Worm (Caenorhabditis elegans): Measurements from ENCODE around the gene htz-1.

Gene htz-1

DNA sequence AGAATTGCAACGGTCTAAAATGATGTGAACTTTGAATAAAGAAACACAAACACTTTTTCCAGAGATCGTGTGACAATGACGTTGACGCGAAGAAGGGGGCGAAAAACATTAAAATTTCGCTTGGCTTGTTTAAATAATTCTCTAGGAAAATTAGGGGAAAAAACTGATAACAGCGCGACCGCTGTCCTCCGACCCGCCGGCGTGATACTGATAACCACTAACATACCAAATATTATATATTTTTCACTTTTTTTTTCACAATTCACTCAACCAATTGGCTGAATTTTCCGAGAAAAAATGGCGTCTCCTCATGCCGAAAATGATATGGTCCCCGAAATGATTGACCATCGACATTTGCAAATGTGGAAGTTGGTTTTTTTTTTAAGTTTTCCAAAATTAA, 3.8 kb downstream of the htz-1 start (continued):
- TF ChIP-seq die-1 (tag; optimal IDR thresholded peaks at IDR 0.05) (peak; percentile 18), pbrm-1 (GFP tag; IDR thresholded peaks at IDR 0.05) (0 out of 2 replicates have a peak, but pooled peaks have one; percentile 40), ceh-100 (GFP tag; IDR thresholded peaks at IDR 0.05) (0 out of 2 replicates have a peak, but pooled peaks have one; percentile 27), lin-35 (GFP tag; optimal IDR thresholded peaks at IDR 0.05) (peak in 1 of 3 experiments; percentile 50), Y95B8A.8 (GFP tag; IDR thresholded peaks at IDR 0.05) (peak; percentile 70; the same call in 1 of the 2 replicates), nhr-80 (tag; optimal IDR thresholded peaks at IDR 0.05) (peak; percentile 80), xnd-1 (tag; optimal IDR thresholded peaks at IDR 0.05) (peak; percentile 2), lin-40 (tag; optimal IDR thresholded peaks at IDR 0.05) (peak; percentile 52), T07F8.4 (tag; optimal IDR thresholded peaks at IDR 0.05) (no peak), mes-4 (tag; optimal IDR thresholded peaks at IDR 0.05) (peak; percentile 38), ceh-91 (GFP tag; IDR thresholded peaks at IDR 0.05) (peak; percentile 22), pha-4 (tag; optimal IDR thresholded peaks at IDR 0.05) (no peak), ama-1 (optimal IDR thresholded peaks at IDR 0.05) (peak; percentile 49), ama-1 (GFP tag; optimal IDR thresholded peaks at IDR 0.05) (no peak), hrde-1 (tag; optimal IDR thresholded peaks at IDR 0.05; ENCODE audit: borderline replicate concordance) (peak; percentile 51), mcd-1 (GFP tag; IDR thresholded peaks at IDR 0.05) (peak; percentile 38; the same call in 1 of the 2 replicates), hlh-26 (GFP tag; conservative IDR thresholded peaks at IDR 0.05) (no peak), snpc-3.4 (tag; optimal IDR thresholded peaks at IDR 0.05) (no peak), atf-7 (tag; optimal IDR thresholded peaks at IDR 0.05) (peak; percentile 49), nfyb-1 (GFP tag; IDR thresholded peaks at IDR 0.05) (peak; percentile 82), ztf-18 (tag; optimal IDR thresholded peaks at IDR 0.05) (peak; percentile 40), dpff-1 (tag; optimal IDR thresholded peaks at IDR 0.05) (peak; percentile 7), sptf-2 (GFP tag; optimal IDR thresholded peaks at IDR 0.05) (no peak), cebp-1 (GFP tag; IDR thresholded peaks at IDR 0.05) (no peak), cebp-1 (tag; optimal IDR thresholded peaks at IDR 0.05) (peak; percentile 56), F33H1.4 (GFP tag; IDR thresholded peaks at IDR 0.05) (peak; percentile 39), akir-1 (GFP tag; optimal IDR thresholded peaks at IDR 0.05) (no peak), hsf-1 (GFP tag; IDR thresholded peaks at IDR 0.05) (no peak; the same call in 1 of the 2 replicates), madf-6 (GFP tag; IDR thresholded peaks at IDR 0.05) (peak; percentile 46; the same call in 1 of the 2 replicates), F39B2.1 (GFP tag; IDR thresholded peaks at IDR 0.05) (no peak), attf-3 (GFP tag; conservative IDR thresholded peaks at IDR 0.05) (0 out of 2 replicates have a peak, but pooled peaks have one; percentile 9)

DNA sequence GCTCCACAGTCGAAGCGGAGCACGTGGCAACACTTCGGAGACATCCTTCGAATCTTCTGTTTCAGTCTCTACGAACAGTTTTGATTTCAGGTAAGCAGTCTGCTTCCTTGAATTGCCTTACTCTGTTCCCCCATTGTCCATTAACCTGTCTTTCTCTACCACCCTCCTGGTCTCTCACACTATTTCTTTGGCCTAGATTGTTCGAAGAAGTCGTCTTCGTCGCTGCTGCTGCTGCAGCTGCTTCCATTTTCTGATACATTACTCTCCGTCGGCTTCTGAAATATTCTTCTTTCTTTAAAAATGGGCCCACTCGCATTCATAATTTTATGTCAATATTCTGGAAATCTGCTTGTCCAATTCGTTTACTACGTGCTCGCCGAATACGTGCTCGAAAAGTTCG, 5.6 kb downstream of the htz-1 start, which contains the start of gene R08C7.1:
R08C7.1 (plus strand) TSS at position 301 of the 400 bp plus-strand sequence.
- TF ChIP-seq sdz-38 (tag; optimal IDR thresholded peaks at IDR 0.05) (no peak), hmg-1.2 (GFP tag; IDR thresholded peaks at IDR 0.05) (peak; percentile 50; the same call in 1 of the 2 replicates)

DNA sequence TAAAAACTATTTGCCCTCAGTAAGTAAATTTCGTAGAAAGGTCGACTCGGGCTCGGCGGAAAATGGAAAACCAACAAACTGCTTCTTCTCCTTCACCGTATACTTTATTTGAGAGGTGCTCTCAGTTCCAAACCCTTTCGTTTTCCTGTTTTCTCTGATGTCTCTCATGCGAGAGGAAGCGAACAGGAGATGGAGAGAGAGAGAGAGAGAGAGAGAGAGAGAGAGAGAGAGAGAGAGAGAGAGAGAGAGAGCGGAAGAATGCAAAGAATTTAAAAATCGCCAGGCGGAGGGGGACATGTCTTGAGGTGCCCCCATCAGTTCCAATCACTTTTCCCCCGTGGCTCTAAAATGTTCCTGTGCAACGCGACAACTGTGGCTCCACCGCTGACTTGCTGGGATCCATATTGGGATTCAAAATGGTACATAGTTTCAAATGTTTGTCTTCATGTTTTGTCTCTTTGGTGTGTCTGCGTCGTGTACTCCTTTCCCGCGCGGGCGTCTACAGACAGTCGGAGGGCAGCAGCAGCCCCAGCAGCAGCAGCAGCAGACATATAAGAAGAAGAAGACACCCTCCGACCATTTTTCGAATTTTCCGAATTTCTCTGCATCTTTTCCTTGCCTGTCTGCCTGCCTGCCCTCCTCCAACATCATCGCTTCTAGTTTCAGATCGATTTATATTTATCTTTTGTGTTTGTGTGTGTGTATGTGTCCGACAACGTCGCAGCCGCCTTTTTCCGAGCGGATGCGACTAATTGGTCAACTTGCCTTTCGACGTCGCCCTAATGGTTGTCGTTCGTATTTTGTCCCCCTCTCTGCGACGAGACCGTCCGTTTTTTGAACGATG, 8.5 kb downstream of the htz-1 start, which contains the start of gene R08C7.11:
R08C7.11 (minus strand) TSS at position 608 of the 844 bp plus-strand sequence.
- TF ChIP-seq tlf-1 (GFP tag; optimal IDR thresholded peaks at IDR 0.05) (no peak), akir-1 (GFP tag; optimal IDR thresholded peaks at IDR 0.05) (no peak), atf-7 (tag; optimal IDR thresholded peaks at IDR 0.05) (peak; percentile 53), let-607 (tag; optimal IDR thresholded peaks at IDR 0.05) (no peak), ceh-40 (GFP tag; IDR thresholded peaks at IDR 0.05) (no peak), cebp-2 (GFP tag; IDR thresholded peaks at IDR 0.05) (no peak), ztf-6 (GFP tag; IDR thresholded peaks at IDR 0.05) (no peak), K11D2.4 (GFP tag; IDR thresholded peaks at IDR 0.05) (no peak), efl-1 (GFP tag; optimal IDR thresholded peaks at IDR 0.05) (no peak), K12H6.12 (tag; optimal IDR thresholded peaks at IDR 0.05) (peak; percentile 5), mcd-1 (GFP tag; IDR thresholded peaks at IDR 0.05) (peak; percentile 7; the same call in 1 of the 2 replicates), zim-3 (tag; optimal IDR thresholded peaks at IDR 0.05) (no peak), F57C9.4 (tag; optimal IDR thresholded peaks at IDR 0.05) (no peak), ztf-26 (tag; optimal IDR thresholded peaks at IDR 0.05) (no peak), nfya-2 (GFP tag; IDR thresholded peaks at IDR 0.05) (no peak), hlh-26 (GFP tag; conservative IDR thresholded peaks at IDR 0.05) (no peak), aptf-2 (GFP tag; conservative IDR thresholded peaks at IDR 0.05) (no peak)
